Worm (Caenorhabditis elegans): ENCODE results near the gene aak-2.

- TF ChIP-seq sma-3 (GFP tag; optimal IDR thresholded peaks at IDR 0.05) (no peak), lin-39 (tag; optimal IDR thresholded peaks at IDR 0.05) (no peak)
Observed at ce11 chrX:16754474-16754873, 41.4 kb upstream of the aak-2 start, which contains the start of gene C10E2.5.
